Worm (Caenorhabditis elegans) whole organism, L1 larva: ENCODE data around the gene lat-1.

Experiments
- aly-2 ChIP-seq: fragments of 150-350 bp; optimal IDR thresholded peaks from 2 replicates; lab custom pipeline; 2014; ENCODE audit warnings: missing biosample characterization, missing genetic modification characterization
- ama-1 ChIP-seq: fragments of 150-350 bp; optimal IDR thresholded peaks from 2 replicates; lab custom pipeline; 2014
- egl-13 ChIP-seq: sonication (generic microtip); optimal IDR thresholded peaks from 2 replicates; lab custom pipeline; 2016; ENCODE audit warnings: missing genotype, missing genetic modification reagents, missing genetic modification characterization, missing compliant biosample characterization
- fos-1 ChIP-seq: fragments of 150-350 bp; optimal IDR thresholded peaks from 2 replicates; lab custom pipeline; 2014; ENCODE audit warnings: missing biosample characterization, missing genetic modification characterization
- lin-35 ChIP-seq, 2 experiments: fragments of 150-350 bp; optimal IDR thresholded peaks; 2 replicates each; lab custom pipeline; 2014; ENCODE audit warnings: missing biosample characterization in 2 of 2, missing genetic modification characterization in 2 of 2, missing genetic modification reagents in 2 of 2
- nhr-237 ChIP-seq: fragments of 150-350 bp; optimal IDR thresholded peaks from 2 replicates; lab custom pipeline; 2014; ENCODE audit warnings: missing biosample characterization, missing genetic modification characterization
- nhr-77 ChIP-seq: fragments of 150-350 bp; optimal IDR thresholded peaks from 2 replicates; lab custom pipeline; 2014; ENCODE audit warnings: missing biosample characterization, missing genetic modification characterization
- unc-98 ChIP-seq: fragments of 200-800 bp; sonication (Bioruptor generic); IDR thresholded peaks from 2 replicates; pipeline ENCODE4 v1.3.6; 2022; ENCODE audit warnings: missing genetic modification characterization, missing compliant biosample characterization
- ztf-4 ChIP-seq: fragments of 150-350 bp; optimal IDR thresholded peaks from 2 replicates; lab custom pipeline; 2014; ENCODE audit warnings: missing biosample characterization, missing genetic modification characterization

DNA sequence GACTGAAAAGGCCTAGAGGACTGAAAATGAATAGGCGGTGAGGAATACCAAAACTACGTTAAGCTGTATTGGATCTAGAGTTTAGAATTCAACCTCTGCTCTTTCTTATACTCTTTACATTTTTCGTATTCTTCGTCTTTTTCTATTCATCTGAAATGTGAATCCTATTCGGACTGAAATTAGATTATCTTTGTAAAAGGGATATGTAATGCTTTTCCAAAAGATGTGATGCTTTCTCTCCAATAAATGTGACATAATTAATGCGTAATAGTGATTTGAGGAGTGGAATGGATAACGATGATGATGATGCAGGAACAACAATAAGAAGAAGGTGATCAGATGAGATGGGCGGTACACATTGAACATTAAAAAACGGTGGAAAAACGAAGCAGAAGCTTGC, 52.0 kb downstream of the lat-1 start:
- TF ChIP-seq ztf-4 (tag; lab: Kevin White, UChicago) (no peak), unc-98 (no peak), ama-1 (lab: Kevin White, UChicago) (no peak), nhr-77 (tag; lab: Kevin White, UChicago) (no peak), egl-13 (tag; lab: Kevin White, UChicago) (no peak), aly-2 (no peak), nhr-237 (tag; lab: Kevin White, UChicago) (no peak), fos-1 (no peak), lin-35 (GFP tag; optimal IDR thresholded peaks at IDR 0.05; lab: Kevin White, UChicago) (no peak)
